Worm (Caenorhabditis elegans) whole organism, young adult: Measurements from ENCODE around the gene Y69E1A.8.
A peak's percentile ranks its signal among the peaks of the same experiment; 100 is the strongest.

Experiments used
- B0019.2 ChIP-seq: fragments of 200-800 bp; sonication (Bioruptor generic); conservative IDR thresholded peaks from 2 replicates; pipeline ENCODE4 v1.3.6; 2022; ENCODE audit warnings: missing genetic modification reagents, missing genetic modification characterization, missing compliant biosample characterization
- B0035.1 ChIP-seq: sonication (generic microtip); optimal IDR thresholded peaks from 2 replicates; lab custom pipeline; 2016; ENCODE audit warnings: missing genetic modification characterization, mild to moderate bottlenecking, missing compliant biosample characterization, missing genotype, missing genetic modification reagents
- C06A6.2 ChIP-seq: fragments of 200-800 bp; sonication (Bioruptor generic); conservative IDR thresholded peaks from 2 replicates; pipeline ENCODE4 v1.3.6; 2022; ENCODE audit warnings: missing genetic modification characterization, missing compliant biosample characterization
- D2030.7 ChIP-seq: fragments of 200-800 bp; sonication (Bioruptor generic); IDR thresholded peaks from 2 replicates; pipeline ENCODE4 v1.3.6; 2022; ENCODE audit warnings: missing genetic modification reagents, missing genetic modification characterization, missing compliant biosample characterization
- F23B12.7 ChIP-seq: sonication (generic microtip); optimal IDR thresholded peaks from 2 replicates; lab custom pipeline; 2017; ENCODE audit warnings: missing genetic modification characterization, mild to moderate bottlenecking, missing compliant biosample characterization, antibody characterized with exemption, moderate library complexity; ENCODE audit not compliant: insufficient read depth
- F33H1.4 ChIP-seq: fragments of 200-800 bp; sonication (Bioruptor generic); IDR thresholded peaks from 2 replicates; pipeline ENCODE4 v1.3.6; 2022; ENCODE audit warnings: missing genetic modification reagents, missing genetic modification characterization, missing compliant biosample characterization
- F39B2.1 ChIP-seq: fragments of 200-800 bp; sonication (Bioruptor generic); IDR thresholded peaks from 2 replicates; pipeline ENCODE4 v1.3.6; 2022; ENCODE audit warnings: missing genetic modification reagents, missing genetic modification characterization, missing compliant biosample characterization
- F57C9.4 ChIP-seq: sonication (generic microtip); optimal IDR thresholded peaks from 2 replicates; lab custom pipeline; 2017; ENCODE audit warnings: mild to moderate bottlenecking, missing genetic modification characterization, missing compliant biosample characterization
- Y53F4B.3 ChIP-seq: fragments of 200-800 bp; sonication (Bioruptor generic); IDR thresholded peaks from 2 replicates; pipeline ENCODE4 v1.3.6; 2022; ENCODE audit warnings: missing genetic modification reagents, missing genetic modification characterization, missing compliant biosample characterization
- Y79H2A.3 ChIP-seq: fragments of 200-800 bp; sonication (Bioruptor generic); conservative IDR thresholded peaks from 2 replicates; pipeline ENCODE4 v1.3.6; 2022; ENCODE audit warnings: missing genetic modification reagents, missing genetic modification characterization, missing compliant biosample characterization
- ama-1 ChIP-seq, 3 experiments: fragments of 150-350 bp in 1 of 3; sonication (generic microtip) in 2 of 3; optimal IDR thresholded peaks; 2 replicates each; lab custom pipeline; 2014 to 2018; ENCODE audit warnings: missing biosample characterization in 2 of 3, missing genetic modification characterization in 2 of 3, missing genetic modification reagents in 2 of 3
- attf-3 ChIP-seq: fragments of 200-800 bp; sonication (Bioruptor generic); conservative IDR thresholded peaks from 2 replicates; pipeline ENCODE4 v1.3.6; 2022; ENCODE audit warnings: missing genetic modification reagents, missing genetic modification characterization, missing compliant biosample characterization
- attf-6 ChIP-seq: fragments of 200-800 bp; sonication (Bioruptor generic); IDR thresholded peaks from 2 replicates; pipeline ENCODE4 v1.3.6; 2022; ENCODE audit warnings: missing genetic modification reagents, missing genetic modification characterization, missing compliant biosample characterization
- bed-1 ChIP-seq: fragments of 200-800 bp; sonication (Bioruptor generic); IDR thresholded peaks from 2 replicates; pipeline ENCODE4 v1.3.6; 2022; ENCODE audit warnings: missing genetic modification reagents, missing genetic modification characterization, missing compliant biosample characterization
- ccch-3 ChIP-seq: fragments of 200-800 bp; sonication (Bioruptor generic); optimal IDR thresholded peaks from 2 replicates; lab custom pipeline; 2018; ENCODE audit warnings: mild to moderate bottlenecking, missing genetic modification characterization, missing compliant biosample characterization
- ceh-58 ChIP-seq: fragments of 200-800 bp; sonication (Bioruptor generic); IDR thresholded peaks from 2 replicates; pipeline ENCODE4 v1.3.6; 2022; ENCODE audit warnings: missing genetic modification characterization, missing compliant biosample characterization
- ceh-91 ChIP-seq: fragments of 200-800 bp; sonication (Bioruptor generic); IDR thresholded peaks from 2 replicates; pipeline ENCODE4 v1.3.6; 2022; ENCODE audit warnings: missing genetic modification reagents, missing genetic modification characterization, missing compliant biosample characterization
- die-1 ChIP-seq: sonication (generic microtip); optimal IDR thresholded peaks from 2 replicates; lab custom pipeline; 2016; ENCODE audit warnings: missing genotype, mild to moderate bottlenecking, missing genetic modification characterization, missing compliant biosample characterization
- dox-1 ChIP-seq: fragments of 200-800 bp; sonication (Bioruptor generic); IDR thresholded peaks from 2 replicates; pipeline ENCODE4 v1.3.6; 2022; ENCODE audit warnings: missing genetic modification reagents, missing genetic modification characterization, missing compliant biosample characterization
- efl-1 ChIP-seq: fragments of 150-350 bp; optimal IDR thresholded peaks from 2 replicates; lab custom pipeline; 2014; ENCODE audit warnings: missing biosample characterization, missing genetic modification reagents, missing genetic modification characterization
- egrh-3 ChIP-seq: fragments of 200-800 bp; sonication (Bioruptor generic); IDR thresholded peaks from 2 replicates; pipeline ENCODE4 v1.3.6; 2022; ENCODE audit warnings: missing genetic modification reagents, missing genetic modification characterization, missing compliant biosample characterization
- fkh-3 ChIP-seq: sonication (generic microtip); optimal IDR thresholded peaks from 2 replicates; lab custom pipeline; 2016; ENCODE audit warnings: mild to moderate bottlenecking, missing genetic modification characterization, missing compliant biosample characterization
- gei-17 ChIP-seq: fragments of 200-800 bp; sonication (Bioruptor generic); optimal IDR thresholded peaks from 2 replicates; lab custom pipeline; 2018; ENCODE audit warnings: mild to moderate bottlenecking, missing genetic modification characterization, missing compliant biosample characterization
- him-1 ChIP-seq: sonication (generic microtip); optimal IDR thresholded peaks from 2 replicates; lab custom pipeline; 2016; ENCODE audit warnings: missing genotype, missing genetic modification reagents, missing genetic modification characterization, missing compliant biosample characterization
- hmg-1.2 ChIP-seq: fragments of 200-800 bp; sonication (Bioruptor generic); IDR thresholded peaks from 2 replicates; pipeline ENCODE4 v1.3.6; 2022; ENCODE audit warnings: missing genetic modification reagents, missing genetic modification characterization, missing compliant biosample characterization
- hmg-20 ChIP-seq: fragments of 200-800 bp; sonication (Bioruptor generic); IDR thresholded peaks from 2 replicates; pipeline ENCODE4 v1.3.6; 2022; ENCODE audit warnings: missing genetic modification reagents, missing genetic modification characterization, missing compliant biosample characterization
- hsf-1 ChIP-seq: fragments of 200-800 bp; sonication (Bioruptor generic); IDR thresholded peaks from 2 replicates; pipeline ENCODE4 v1.3.6; 2022; ENCODE audit warnings: missing genetic modification reagents, missing genetic modification characterization, missing compliant biosample characterization
- lin-26 ChIP-seq: fragments of 200-800 bp; sonication (Bioruptor generic); IDR thresholded peaks from 2 replicates; pipeline ENCODE4 v1.3.6; 2022; ENCODE audit warnings: missing genetic modification reagents, missing genetic modification characterization, missing compliant biosample characterization
- lin-40 ChIP-seq: sonication (generic microtip); optimal IDR thresholded peaks from 2 replicates; lab custom pipeline; 2016; ENCODE audit warnings: missing genetic modification characterization, mild to moderate bottlenecking, missing compliant biosample characterization, missing genotype, missing genetic modification reagents
- lir-1 ChIP-seq: fragments of 200-800 bp; sonication (Bioruptor generic); conservative IDR thresholded peaks from 2 replicates; pipeline ENCODE4 v1.3.6; 2022; ENCODE audit warnings: missing genetic modification reagents, missing genetic modification characterization, missing compliant biosample characterization
- mcd-1 ChIP-seq: fragments of 200-800 bp; sonication (Bioruptor generic); IDR thresholded peaks from 2 replicates; pipeline ENCODE4 v1.3.6; 2022; ENCODE audit warnings: missing genetic modification reagents, missing genetic modification characterization, missing compliant biosample characterization
- mel-28 ChIP-seq: sonication (generic microtip); optimal IDR thresholded peaks from 2 replicates; lab custom pipeline; 2016; ENCODE audit warnings: borderline replicate concordance, mild to moderate bottlenecking, missing genetic modification characterization, missing compliant biosample characterization
- mes-4 ChIP-seq: sonication (generic microtip); optimal IDR thresholded peaks from 2 replicates; lab custom pipeline; 2016; ENCODE audit warnings: missing genotype, missing genetic modification characterization, missing compliant biosample characterization
- rpc-1 ChIP-seq, 2 experiments: fragments of 150-350 bp in 1 of 2; sonication (generic microtip) in 1 of 2; optimal IDR thresholded peaks; 2 replicates each; lab custom pipeline; 2014 to 2018; ENCODE audit warnings: missing biosample characterization in 1 of 2, missing genetic modification characterization in 1 of 2, missing genetic modification reagents in 1 of 2, missing genotype in 1 of 2
- snpc-1.1 ChIP-seq: sonication (generic microtip); optimal IDR thresholded peaks from 2 replicates; lab custom pipeline; 2017; ENCODE audit warnings: missing genetic modification characterization, mild to moderate bottlenecking, missing compliant biosample characterization, antibody characterized with exemption, moderate library complexity, missing genotype, missing genetic modification reagents; ENCODE audit not compliant: insufficient read depth
- snpc-1.3 ChIP-seq: sonication (generic microtip); optimal IDR thresholded peaks from 2 replicates; lab custom pipeline; 2017; ENCODE audit warnings: missing genetic modification characterization, mild to moderate bottlenecking, missing compliant biosample characterization, antibody characterized with exemption, moderate library complexity, missing genotype, missing genetic modification reagents; ENCODE audit not compliant: insufficient read depth
- tlf-1 ChIP-seq: fragments of 200-800 bp; sonication (Bioruptor generic); optimal IDR thresholded peaks from 2 replicates; lab custom pipeline; 2018; ENCODE audit warnings: mild to moderate bottlenecking, missing genetic modification characterization, missing compliant biosample characterization
- unc-62 ChIP-seq: fragments of 150-350 bp; optimal IDR thresholded peaks from 2 replicates; lab custom pipeline; 2014; ENCODE audit warnings: missing biosample characterization, missing genetic modification reagents, missing genetic modification characterization
- xnd-1 ChIP-seq: sonication (generic microtip); optimal IDR thresholded peaks from 2 replicates; lab custom pipeline; 2016; ENCODE audit warnings: missing genotype, missing genetic modification reagents, missing genetic modification characterization, missing compliant biosample characterization
- zfh-2 ChIP-seq: fragments of 200-800 bp; sonication (Bioruptor generic); conservative IDR thresholded peaks from 2 replicates; pipeline ENCODE4 v1.3.6; 2022; ENCODE audit warnings: missing genetic modification reagents, missing genetic modification characterization, missing compliant biosample characterization
- zim-3 ChIP-seq: sonication (generic microtip); optimal IDR thresholded peaks from 2 replicates; lab custom pipeline; 2017; ENCODE audit warnings: mild to moderate bottlenecking, missing genetic modification characterization, moderate library complexity, missing compliant biosample characterization
- ztf-26 ChIP-seq: sonication (generic microtip); optimal IDR thresholded peaks from 2 replicates; lab custom pipeline; 2017; ENCODE audit warnings: missing genetic modification characterization, missing compliant biosample characterization
- ztf-28 ChIP-seq: fragments of 200-800 bp; sonication (Bioruptor generic); IDR thresholded peaks from 2 replicates; pipeline ENCODE4 v1.3.6; 2022; ENCODE audit warnings: missing genetic modification reagents, missing genetic modification characterization, missing compliant biosample characterization

The Y69E1A.8 gene

ce11 chrIV:10980628-10981027, 14.2 kb downstream of the Y69E1A.8 start:
- TF ChIP-seq hmg-1.2 (GFP tag; lab: Robert Waterston, UW) (peak; percentile 46; the same call in 1 of the 2 replicates), dox-1 (GFP tag; lab: Robert Waterston, UW) (no peak), rpc-1 (optimal IDR thresholded peaks at IDR 0.05; lab: Kevin White, UChicago) (peak; percentile 24), rpc-1 (tag; optimal IDR thresholded peaks at IDR 0.05; lab: Kevin White, UChicago) (no peak), hsf-1 (GFP tag; lab: Robert Waterston, UW) (peak; percentile 83), ztf-26 (tag; lab: Kevin White, UChicago) (no peak)

ce11 chrIV:10981761-10982160, 15.4 kb downstream of the Y69E1A.8 start, which contains the start of gene Y43E12A.2:
Y43E12A.2 (plus strand) TSS chrIV:10982061.
- no peak for TF ChIP-seq ccch-3 (GFP tag; lab: Kevin White, UChicago)
- TF ChIP-seq zfh-2 (GFP tag; lab: Robert Waterston, UW): no peak
- no peak for TF ChIP-seq C06A6.2 (GFP tag; lab: Robert Waterston, UW)
- no peak for TF ChIP-seq hmg-20 (GFP tag; lab: Robert Waterston, UW)
- no peak for TF ChIP-seq mcd-1 (GFP tag; lab: Robert Waterston, UW)
- no peak for TF ChIP-seq zim-3 (tag; lab: Kevin White, UChicago)
- no peak for TF ChIP-seq ama-1 (optimal IDR thresholded peaks at IDR 0.05; lab: Kevin White, UChicago)
- TF ChIP-seq ama-1 (GFP tag; optimal IDR thresholded peaks at IDR 0.05; lab: Kevin White, UChicago): no peak
- TF ChIP-seq D2030.7 (GFP tag; lab: Robert Waterston, UW): no peak
- TF ChIP-seq ceh-58 (GFP tag; lab: Robert Waterston, UW): no peak
- TF ChIP-seq snpc-1.3 (tag; lab: Kevin White, UChicago): no peak
- no peak for TF ChIP-seq bed-1 (GFP tag; lab: Robert Waterston, UW)
- no peak for TF ChIP-seq B0035.1 (tag; lab: Kevin White, UChicago)
- no peak for TF ChIP-seq Y79H2A.3 (GFP tag; lab: Robert Waterston, UW)
- TF ChIP-seq attf-6: no peak
- TF ChIP-seq attf-3 (GFP tag; lab: Robert Waterston, UW): no peak
- TF ChIP-seq rpc-1 (optimal IDR thresholded peaks at IDR 0.05; lab: Kevin White, UChicago): no peak
- TF ChIP-seq rpc-1 (tag; optimal IDR thresholded peaks at IDR 0.05; lab: Kevin White, UChicago): no peak
- TF ChIP-seq ztf-26 (tag; lab: Kevin White, UChicago): no peak
- no peak for TF ChIP-seq unc-62
- no peak for TF ChIP-seq Y53F4B.3 (GFP tag; lab: Robert Waterston, UW)

- TF ChIP-seq fkh-3: no peak
- TF ChIP-seq die-1 (tag; lab: Kevin White, UChicago): no peak
- TF ChIP-seq efl-1 (GFP tag; lab: Kevin White, UChicago): peak; percentile 59
- TF ChIP-seq lin-40 (tag; lab: Kevin White, UChicago): no peak
- TF ChIP-seq F57C9.4 (tag; lab: Kevin White, UChicago): no peak
- no peak for TF ChIP-seq snpc-1.1 (tag; lab: Kevin White, UChicago)
- peak; percentile 18; the same call in 1 of the 2 replicates for TF ChIP-seq hmg-1.2 (GFP tag; lab: Robert Waterston, UW)
- no peak for TF ChIP-seq lin-26 (GFP tag; lab: Robert Waterston, UW)
- peak; percentile 84 for TF ChIP-seq xnd-1 (tag; lab: Kevin White, UChicago)
- no peak for TF ChIP-seq B0019.2
- no peak for TF ChIP-seq F39B2.1 (GFP tag; lab: Robert Waterston, UW)
- no peak for TF ChIP-seq mel-28 (tag; lab: Kevin White, UChicago)
- peak; percentile 55 for TF ChIP-seq D2030.7 (GFP tag; lab: Robert Waterston, UW)
- no peak for TF ChIP-seq lir-1 (GFP tag; lab: Robert Waterston, UW)
- no peak for TF ChIP-seq egrh-3 (GFP tag; lab: Robert Waterston, UW)
- TF ChIP-seq mes-4: no peak
- TF ChIP-seq hsf-1 (GFP tag; lab: Robert Waterston, UW): 0 out of 2 replicates have a peak, but pooled peaks have one; percentile 31
- no peak for TF ChIP-seq zim-3 (tag; lab: Kevin White, UChicago)
- no peak for TF ChIP-seq tlf-1 (GFP tag; lab: Kevin White, UChicago)
- no peak for TF ChIP-seq Y53F4B.3 (GFP tag; lab: Robert Waterston, UW)
- TF ChIP-seq him-1 (tag; lab: Kevin White, UChicago): no peak
- TF ChIP-seq F33H1.4 (GFP tag; lab: Robert Waterston, UW): peak; percentile 71
- TF ChIP-seq F23B12.7: no peak
- TF ChIP-seq ceh-91 (GFP tag; lab: Robert Waterston, UW): peak; percentile 69
- no peak for TF ChIP-seq ztf-28 (GFP tag; lab: Robert Waterston, UW)
- TF ChIP-seq gei-17 (GFP tag; lab: Kevin White, UChicago): no peak
Measured at ce11 chrIV:10985568-10986035, 19.2 kb downstream of the Y69E1A.8 start, which contains the start of gene cyb-2.1. cyb-2.1 (plus strand) TSS chrIV:10985985.
